Worm (Caenorhabditis elegans): ENCODE measurements around the gene F25B4.4.

The F25B4.4 gene

ce11 chrV:5684534-5684933, at the start of gene F25B4.4, which contains the start of gene hmgs-1:
F25B4.4 (plus strand) TSS chrV:5684873.
hmgs-1 (minus strand) TSS chrV:5684589.
- peak; percentile 32 for TF ChIP-seq ZK546.5 (tag; optimal IDR thresholded peaks at IDR 0.05)
- TF ChIP-seq fos-1 (tag; optimal IDR thresholded peaks at IDR 0.05) = peak; percentile 83
- peak; percentile 49 for TF ChIP-seq unc-62 (GFP tag; optimal IDR thresholded peaks at IDR 0.05)
- TF ChIP-seq mab-5 (tag; optimal IDR thresholded peaks at IDR 0.05) = peak; percentile 95
- TF ChIP-seq nhr-237 (tag; optimal IDR thresholded peaks at IDR 0.05) = no peak
- peak; percentile 21 for TF ChIP-seq dmd-4 (tag; optimal IDR thresholded peaks at IDR 0.05)
- peak; percentile 87 for TF ChIP-seq nhr-21 (tag; optimal IDR thresholded peaks at IDR 0.05)
- TF ChIP-seq nhr-6 (tag; optimal IDR thresholded peaks at IDR 0.05) = peak; percentile 80
- no peak for TF ChIP-seq nhr-23 (tag; optimal IDR thresholded peaks at IDR 0.05)
- no peak for TF ChIP-seq unc-39 (tag; optimal IDR thresholded peaks at IDR 0.05)
- TF ChIP-seq skn-1 (tag; optimal IDR thresholded peaks at IDR 0.05) = peak; percentile 21
- no peak for TF ChIP-seq elt-1 (tag; optimal IDR thresholded peaks at IDR 0.05)
- TF ChIP-seq nhr-10 (tag; optimal IDR thresholded peaks at IDR 0.05) = peak; percentile 72
- TF ChIP-seq alr-1 (tag; optimal IDR thresholded peaks at IDR 0.05) = no peak
- peak; percentile 68 for TF ChIP-seq snpc-4 (tag; optimal IDR thresholded peaks at IDR 0.05)
- TF ChIP-seq nhr-129 (tag; optimal IDR thresholded peaks at IDR 0.05) = peak; percentile 93
- no peak for TF ChIP-seq mbf-1 (tag; optimal IDR thresholded peaks at IDR 0.05)
- no peak for TF ChIP-seq aly-2 (tag; optimal IDR thresholded peaks at IDR 0.05)
- peak; percentile 17 for TF ChIP-seq ceh-82 (tag; optimal IDR thresholded peaks at IDR 0.05)
- TF ChIP-seq ztf-11 (tag; optimal IDR thresholded peaks at IDR 0.05) = no peak
- peak; percentile 61 for TF ChIP-seq lin-39 (tag; optimal IDR thresholded peaks at IDR 0.05)
- peak; percentile 83 for TF ChIP-seq zag-1 (tag; optimal IDR thresholded peaks at IDR 0.05)
- peak; percentile 84 to 95 for TF ChIP-seq lsy-2 (tag; optimal IDR thresholded peaks at IDR 0.05)
- peak; percentile 93 for TF ChIP-seq C34F6.9 (tag; optimal IDR thresholded peaks at IDR 0.05)
- peak; percentile 97 for TF ChIP-seq unc-55 (GFP tag; optimal IDR thresholded peaks at IDR 0.05)
- TF ChIP-seq sma-9 (GFP tag; optimal IDR thresholded peaks at IDR 0.05) = peak; percentile 95
- TF ChIP-seq sma-9 (tag; optimal IDR thresholded peaks at IDR 0.05) = no peak
- no peak for TF ChIP-seq nhr-11 (tag; optimal IDR thresholded peaks at IDR 0.05)
- no peak for TF ChIP-seq ceh-16 (tag; optimal IDR thresholded peaks at IDR 0.05)
- peak; percentile 77 for TF ChIP-seq sem-4 (tag; optimal IDR thresholded peaks at IDR 0.05)
- peak; percentile 81 for TF ChIP-seq lin-11 (tag; optimal IDR thresholded peaks at IDR 0.05)
- peak; percentile 99 for TF ChIP-seq R02D3.7 (tag; optimal IDR thresholded peaks at IDR 0.05)
- no peak for TF ChIP-seq ztf-1 (GFP tag; conservative IDR thresholded peaks at IDR 0.05)
- peak; percentile 93 for TF ChIP-seq nhr-25 (tag; optimal IDR thresholded peaks at IDR 0.05)
- peak; percentile 87 for TF ChIP-seq ztf-4 (tag; optimal IDR thresholded peaks at IDR 0.05)
- TF ChIP-seq nhr-77 (tag; optimal IDR thresholded peaks at IDR 0.05) = peak; percentile 47
- peak; percentile 34 for TF ChIP-seq Y55F3AM.14 (GFP tag; optimal IDR thresholded peaks at IDR 0.05)
- peak; percentile 78 for TF ChIP-seq blmp-1 (tag; optimal IDR thresholded peaks at IDR 0.05; ENCODE audit: insufficient read depth)
- TF ChIP-seq F13H6.1 (tag; optimal IDR thresholded peaks at IDR 0.05) = peak; percentile 89
- no peak for TF ChIP-seq mdl-1 (tag; optimal IDR thresholded peaks at IDR 0.05)
- TF ChIP-seq peb-1 (tag; optimal IDR thresholded peaks at IDR 0.05) = no peak
- TF ChIP-seq sma-3 (GFP tag; optimal IDR thresholded peaks at IDR 0.05) = peak; percentile 89
- TF ChIP-seq gmeb-1 (tag; optimal IDR thresholded peaks at IDR 0.05) = peak; percentile 88
- peak; percentile 94 for TF ChIP-seq crh-2 (tag; optimal IDR thresholded peaks at IDR 0.05)
- TF ChIP-seq egl-27 (tag; optimal IDR thresholded peaks at IDR 0.05) = peak; percentile 91
- no peak for TF ChIP-seq elt-3 (tag; optimal IDR thresholded peaks at IDR 0.05)
- no peak for TF ChIP-seq nhr-12 (tag; optimal IDR thresholded peaks at IDR 0.05)
- peak; percentile 57 for TF ChIP-seq ama-1 (optimal IDR thresholded peaks at IDR 0.05)
- peak; percentile 91 for TF ChIP-seq lin-13 (GFP tag; optimal IDR thresholded peaks at IDR 0.05)

Data from whole organism, L2 larva.